Worm (Caenorhabditis elegans): ENCODE results near the gene Y59A8B.21.

DNA sequence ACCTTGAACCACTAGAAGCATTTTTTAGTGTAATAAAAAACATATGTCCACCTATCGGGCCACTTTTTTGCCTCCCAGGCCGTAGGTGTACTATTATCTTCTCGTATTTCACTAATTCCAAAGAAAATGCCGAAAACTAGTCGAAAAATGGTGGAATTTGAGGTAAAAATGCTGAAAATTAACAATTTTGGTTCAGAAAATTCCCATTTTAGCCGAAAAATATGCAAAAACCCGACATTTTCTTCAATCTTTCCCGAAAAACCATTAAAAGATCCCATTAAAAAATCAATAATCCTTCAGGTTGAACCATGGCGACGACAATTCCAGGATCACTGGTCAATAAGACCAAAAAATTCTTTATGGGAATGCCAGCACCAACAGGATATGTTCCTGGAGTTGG is 36.1 kb downstream of the Y59A8B.21 start, which contains the start of gene prp-6:
- TF ChIP-seq scrt-1 (GFP tag; IDR thresholded peaks at IDR 0.05) (no peak), ama-1 (optimal IDR thresholded peaks at IDR 0.05) (no peak), B0310.2 (tag; optimal IDR thresholded peaks at IDR 0.05) (no peak), pes-1 (GFP tag; IDR thresholded peaks at IDR 0.05) (no peak), flt-1 (GFP tag; IDR thresholded peaks at IDR 0.05) (no peak), ceh-36 (tag; optimal IDR thresholded peaks at IDR 0.05) (no peak), aly-1 (tag; optimal IDR thresholded peaks at IDR 0.05) (no peak), sea-1 (GFP tag; conservative IDR thresholded peaks at IDR 0.05) (no peak), ceh-13 (GFP tag; optimal IDR thresholded peaks at IDR 0.05) (no peak), hnd-1 (tag; optimal IDR thresholded peaks at IDR 0.05) (no peak), tra-4 (tag; optimal IDR thresholded peaks at IDR 0.05) (no peak)
